Worm (Caenorhabditis elegans) whole organism, L3 larva: ENCODE results near the gene gtf-2F1.
A peak's percentile ranks its signal among the peaks of the same experiment; 100 is the strongest.

Experiments used
- R02D3.7 ChIP-seq: fragments of 150-350 bp; optimal IDR thresholded peaks from 2 replicates; lab custom pipeline; 2014; ENCODE audit warnings: missing biosample characterization, missing genetic modification characterization
- elt-1 ChIP-seq: fragments of 150-350 bp; optimal IDR thresholded peaks from 2 replicates; lab custom pipeline; 2014; ENCODE audit warnings: missing biosample characterization, missing genetic modification characterization
- fkh-10 ChIP-seq: sonication (generic microtip); optimal IDR thresholded peaks from 2 replicates; lab custom pipeline; 2017; ENCODE audit warnings: missing biosample characterization, missing genetic modification reagents, missing genetic modification characterization
- lin-39 ChIP-seq: fragments of 150-350 bp; optimal IDR thresholded peaks from 2 replicates; lab custom pipeline; 2018; ENCODE audit warnings: missing biosample characterization, missing genetic modification reagents, missing genetic modification characterization
- nhr-12 ChIP-seq: fragments of 150-350 bp; optimal IDR thresholded peaks from 2 replicates; lab custom pipeline; 2014; ENCODE audit warnings: missing biosample characterization, missing genetic modification characterization
- nhr-237 ChIP-seq: fragments of 150-350 bp; optimal IDR thresholded peaks from 2 replicates; lab custom pipeline; 2014; ENCODE audit warnings: missing biosample characterization, missing genetic modification characterization
- nhr-28 ChIP-seq: fragments of 150-350 bp; optimal IDR thresholded peaks from 2 replicates; lab custom pipeline; 2014; ENCODE audit warnings: missing biosample characterization, missing genetic modification characterization
- pha-4 ChIP-seq: fragments of 150-350 bp; optimal IDR thresholded peaks from 2 replicates; lab custom pipeline; 2014; ENCODE audit warnings: missing biosample characterization, missing genetic modification reagents, missing genetic modification characterization
- sea-2 ChIP-seq: fragments of 150-350 bp; sonication (generic microtip); optimal IDR thresholded peaks from 4 replicates; lab custom pipeline; 2014; ENCODE audit warnings: missing biosample characterization, missing genetic modification reagents, missing genetic modification characterization
- skn-1 ChIP-seq: fragments of 150-350 bp; optimal IDR thresholded peaks from 2 replicates; lab custom pipeline; 2014; ENCODE audit warnings: missing biosample characterization, missing genetic modification characterization

DNA sequence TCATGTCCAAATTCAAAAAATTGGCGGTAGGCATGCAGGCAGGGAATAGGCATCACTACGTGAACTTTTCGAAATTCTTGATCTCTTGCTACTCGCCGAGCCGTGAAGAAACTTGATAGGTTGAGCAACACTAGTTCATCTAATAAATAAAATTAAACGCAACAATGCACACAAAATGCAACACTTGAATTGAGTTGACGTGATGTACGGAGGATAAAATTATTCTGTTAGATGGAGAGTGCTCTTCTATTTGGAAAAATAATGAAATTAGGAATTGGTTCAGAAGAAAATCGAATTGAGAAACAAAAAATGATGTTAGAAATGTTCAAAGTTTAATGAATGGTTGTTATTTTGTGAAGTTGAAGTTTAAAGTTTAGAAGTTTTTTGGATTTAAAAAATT lies 24.5 kb upstream of the gtf-2F1 start:
- TF ChIP-seq R02D3.7 (tag; lab: Kevin White, UChicago) (no peak), sea-2 (GFP tag; lab: Kevin White, UChicago) (no peak), pha-4 (no peak), nhr-237 (no peak), lin-39 (tag; lab: Kevin White, UChicago) (no peak), nhr-12 (tag; lab: Kevin White, UChicago) (no peak), elt-1 (no peak), skn-1 (tag; lab: Kevin White, UChicago) (no peak), nhr-28 (tag; lab: Kevin White, UChicago) (no peak), fkh-10 (GFP tag; lab: Kevin White, UChicago) (peak; percentile 9)
